Fruit fly (Drosophila melanogaster) whole organism, embryonic: Measurements from ENCODE around the gene CG32944.

Experiments used
- Asciz ChIP-seq: fragments of 200-800 bp; sonication (Bioruptor generic); optimal IDR thresholded peaks from 2 replicates; lab custom pipeline; 2017; ENCODE audit warnings: missing biosample characterization, mild to moderate bottlenecking, missing genetic modification characterization, missing genetic modification reagents
- Blimp-1 ChIP-seq: fragments of 200-800 bp; sonication (Bioruptor generic); optimal IDR thresholded peaks from 3 replicates; lab custom pipeline; 2018; ENCODE audit warnings: missing biosample characterization, missing genetic modification characterization, mild to moderate bottlenecking, moderate library complexity, missing genetic modification reagents
- CG12071 ChIP-seq: fragments of 200-800 bp; sonication (Bioruptor generic); optimal IDR thresholded peaks from 3 replicates; lab custom pipeline; 2018; ENCODE audit warnings: missing biosample characterization, mild to moderate bottlenecking, missing genetic modification characterization
- CG13894 ChIP-seq: fragments of 200-800 bp; sonication (Bioruptor generic); optimal IDR thresholded peaks from 3 replicates; lab custom pipeline; 2018; ENCODE audit warnings: missing biosample characterization, mild to moderate bottlenecking, missing genetic modification characterization, moderate library complexity
- CG15073 ChIP-seq: fragments of 200-800 bp; sonication (Bioruptor generic); optimal IDR thresholded peaks from 2 replicates; lab custom pipeline; 2016; ENCODE audit warnings: missing biosample characterization, missing genetic modification characterization
- CG15269 ChIP-seq: fragments of 200-800 bp; sonication (Bioruptor generic); optimal IDR thresholded peaks from 2 replicates; lab custom pipeline; 2018; ENCODE audit warnings: missing biosample characterization, mild to moderate bottlenecking, missing genetic modification characterization, moderate library complexity
- CG16779 ChIP-seq: fragments of 200-800 bp; sonication (Bioruptor generic); IDR thresholded peaks from 2 replicates; pipeline ENCODE4 v1.3.6; 2022; ENCODE audit warnings: missing biosample characterization, missing genetic modification characterization
- CG16815 ChIP-seq: fragments of 200-800 bp; sonication (Bioruptor generic); optimal IDR thresholded peaks from 3 replicates; lab custom pipeline; 2017; ENCODE audit warnings: missing biosample characterization, mild to moderate bottlenecking, missing genetic modification characterization
- CG17829 ChIP-seq: fragments of 200-800 bp; optimal IDR thresholded peaks from 2 replicates; lab custom pipeline; 2019; ENCODE audit warnings: missing biosample characterization, mild to moderate bottlenecking, missing genetic modification characterization, moderate library complexity
- CG18764 ChIP-seq: fragments of 200-800 bp; sonication (Bioruptor generic); optimal IDR thresholded peaks from 3 replicates; lab custom pipeline; 2016; ENCODE audit warnings: missing biosample characterization, missing genetic modification characterization
- CG3065 ChIP-seq: fragments of 200-800 bp; sonication (Bioruptor generic); optimal IDR thresholded peaks from 2 replicates; lab custom pipeline; 2016; ENCODE audit warnings: missing biosample characterization, missing genetic modification characterization
- CG32767 ChIP-seq: fragments of 200-800 bp; sonication (Bioruptor generic); IDR thresholded peaks from 2 replicates; pipeline ENCODE4 v1.3.6; 2022; ENCODE audit warnings: missing biosample characterization, missing genetic modification characterization
- CG4404 ChIP-seq: fragments of 200-800 bp; sonication (Bioruptor generic); IDR thresholded peaks from 2 replicates; pipeline ENCODE4 v1.3.6; 2022; ENCODE audit warnings: missing biosample characterization, missing genetic modification characterization
- CG4820 ChIP-seq: fragments of 200-800 bp; sonication (Bioruptor generic); optimal IDR thresholded peaks from 3 replicates; lab custom pipeline; 2016; ENCODE audit warnings: missing biosample characterization, missing genetic modification characterization
- CG5953 ChIP-seq: fragments of 200-800 bp; sonication (Bioruptor generic); IDR thresholded peaks from 2 replicates; pipeline ENCODE4 v1.3.6; 2022; ENCODE audit warnings: missing biosample characterization, missing genetic modification characterization
- CG6654 ChIP-seq: fragments of 200-800 bp; sonication (Bioruptor generic); optimal IDR thresholded peaks from 2 replicates; lab custom pipeline; 2017; ENCODE audit warnings: missing biosample characterization, mild to moderate bottlenecking, missing genetic modification characterization
- CG6765 ChIP-seq: fragments of 200-800 bp; sonication (Bioruptor generic); optimal IDR thresholded peaks from 3 replicates; lab custom pipeline; 2017; ENCODE audit warnings: missing biosample characterization, mild to moderate bottlenecking, missing genetic modification characterization
- CG6791 ChIP-seq: fragments of 200-800 bp; sonication (Bioruptor generic); IDR thresholded peaks from 3 replicates; pipeline ENCODE4 v1.3.6; 2022; ENCODE audit warnings: missing biosample characterization, missing genetic modification characterization; ENCODE audit not compliant: partially characterized antibody
- CG7987 ChIP-seq: fragments of 200-800 bp; sonication (Bioruptor generic); optimal IDR thresholded peaks from 2 replicates; lab custom pipeline; 2018; ENCODE audit warnings: missing biosample characterization, mild to moderate bottlenecking, missing genetic modification characterization, moderate library complexity
- CG8478 ChIP-seq: fragments of >200 bp; optimal IDR thresholded peaks from 2 replicates; lab custom pipeline; 2018
- CG8944 ChIP-seq: fragments of 200-800 bp; sonication (Bioruptor generic); optimal IDR thresholded peaks from 3 replicates; lab custom pipeline; 2016; ENCODE audit warnings: missing biosample characterization, missing genetic modification characterization
- Dref ChIP-seq: fragments of 200-800 bp; sonication (Bioruptor generic); IDR thresholded peaks from 2 replicates; pipeline ENCODE4 v1.3.6; 2022; ENCODE audit warnings: missing biosample characterization, missing genetic modification characterization
- E2f2 ChIP-seq: fragments of 200-800 bp; sonication (Bioruptor generic); IDR thresholded peaks from 2 replicates; pipeline ENCODE4 v1.3.6; 2022; ENCODE audit warnings: missing biosample characterization, missing genetic modification characterization
- Eip74EF ChIP-seq, 2 experiments: fragments of 200-800 bp in 1 of 2; fragments of >200 bp in 1 of 2; sonication (Bioruptor generic) in 1 of 2; optimal IDR thresholded peaks; 2 replicates each; lab custom pipeline; 2017 to 2019; ENCODE audit warnings: missing biosample characterization in 2 of 2, missing genetic modification characterization in 2 of 2, mild to moderate bottlenecking in 1 of 2, moderate library complexity in 1 of 2
- HmgD ChIP-seq: fragments of 200-800 bp; sonication (Bioruptor generic); optimal IDR thresholded peaks from 3 replicates; lab custom pipeline; 2016; ENCODE audit warnings: missing biosample characterization, missing genetic modification characterization
- Hr3 ChIP-seq: fragments of 200-800 bp; sonication (Bioruptor generic); optimal IDR thresholded peaks from 3 replicates; lab custom pipeline; 2016; ENCODE audit warnings: missing biosample characterization, missing genetic modification characterization
- Myb ChIP-seq: fragments of 200-800 bp; sonication (Bioruptor generic); optimal IDR thresholded peaks from 2 replicates; lab custom pipeline; 2016; ENCODE audit warnings: missing biosample characterization, missing genetic modification characterization
- Neu2 ChIP-seq: fragments of 200-800 bp; sonication (Bioruptor generic); optimal IDR thresholded peaks from 3 replicates; lab custom pipeline; 2016; ENCODE audit warnings: missing biosample characterization, missing genetic modification characterization, borderline replicate concordance
- Nf-YB ChIP-seq: fragments of 200-800 bp; sonication (Bioruptor generic); optimal IDR thresholded peaks from 3 replicates; lab custom pipeline; 2019; ENCODE audit warnings: missing biosample characterization, mild to moderate bottlenecking, missing genetic modification characterization, moderate library complexity
- Nf-YC ChIP-seq: fragments of 200-800 bp; optimal IDR thresholded peaks from 3 replicates; lab custom pipeline; 2019; ENCODE audit warnings: missing biosample characterization, mild to moderate bottlenecking, missing genetic modification characterization, moderate library complexity
- NfI ChIP-seq: fragments of 200-800 bp; sonication (Bioruptor generic); optimal IDR thresholded peaks from 3 replicates; lab custom pipeline; 2018; ENCODE audit warnings: missing biosample characterization, mild to moderate bottlenecking, missing genetic modification characterization, moderate library complexity
- Pdp1 ChIP-seq, 2 experiments: fragments of 200-800 bp; sonication (Bioruptor generic); optimal IDR thresholded peaks; 3 replicates each; lab custom pipeline; 2016; ENCODE audit warnings: missing biosample characterization in 2 of 2, missing genetic modification characterization in 2 of 2, mild to moderate bottlenecking in 1 of 2, moderate library complexity in 1 of 2
- Poxn ChIP-seq: fragments of 200-800 bp; sonication (Bioruptor generic); IDR thresholded peaks from 2 replicates; pipeline ENCODE4 v1.3.6; 2022; ENCODE audit warnings: missing biosample characterization, missing genetic modification characterization
- Sry-δ ChIP-seq: fragments of 200-800 bp; sonication (Bioruptor generic); optimal IDR thresholded peaks from 2 replicates; lab custom pipeline; 2016; ENCODE audit warnings: missing biosample characterization, missing genetic modification characterization
- TFAM ChIP-seq: fragments of 200-800 bp; sonication (Bioruptor generic); optimal IDR thresholded peaks from 2 replicates; lab custom pipeline; 2017; ENCODE audit warnings: missing biosample characterization, missing genetic modification characterization, inconsistent platforms
- YL-1 ChIP-seq: fragments of 200-800 bp; sonication (Bioruptor generic); optimal IDR thresholded peaks from 3 replicates; lab custom pipeline; 2017; ENCODE audit warnings: missing biosample characterization, mild to moderate bottlenecking, missing genetic modification characterization
- cas ChIP-seq: fragments of 200-800 bp; sonication (Bioruptor generic); IDR thresholded peaks from 2 replicates; pipeline ENCODE4 v1.3.6; 2022; ENCODE audit warnings: missing biosample characterization, missing genetic modification characterization
- ewg ChIP-seq: fragments of 200-800 bp; sonication (Bioruptor generic); optimal IDR thresholded peaks from 3 replicates; lab custom pipeline; 2017; ENCODE audit warnings: mild to moderate bottlenecking, missing biosample characterization, missing genetic modification reagents, missing genetic modification characterization
- lilli ChIP-seq: fragments of 200-800 bp; sonication (Bioruptor generic); optimal IDR thresholded peaks from 3 replicates; lab custom pipeline; 2016; ENCODE audit warnings: missing biosample characterization, missing genetic modification characterization
- nerfin-2 ChIP-seq: fragments of 200-800 bp; sonication (Bioruptor generic); IDR thresholded peaks from 2 replicates; pipeline ENCODE4 v1.3.6; 2022; ENCODE audit warnings: missing biosample characterization, missing genetic modification characterization; ENCODE audit not compliant: partially characterized antibody
- nom ChIP-seq: fragments of 200-800 bp; sonication (Bioruptor generic); optimal IDR thresholded peaks from 2 replicates; lab custom pipeline; 2017; ENCODE audit warnings: missing biosample characterization, missing genetic modification characterization, mild to moderate bottlenecking, moderate library complexity, missing genetic modification reagents
- odd ChIP-seq: fragments of 200-800 bp; sonication (Bioruptor generic); optimal IDR thresholded peaks from 2 replicates; lab custom pipeline; 2017; ENCODE audit warnings: missing biosample characterization, mild to moderate bottlenecking, missing genetic modification characterization
- pb ChIP-seq: fragments of 200-800 bp; sonication (Bioruptor generic); optimal IDR thresholded peaks from 3 replicates; lab custom pipeline; 2016; ENCODE audit warnings: missing biosample characterization, missing genetic modification characterization
- pfk ChIP-seq: fragments of 200-800 bp; sonication (Bioruptor generic); optimal IDR thresholded peaks from 2 replicates; lab custom pipeline; 2018; ENCODE audit warnings: missing biosample characterization, mild to moderate bottlenecking, missing genetic modification characterization, moderate library complexity
- pum ChIP-seq: fragments of 200-800 bp; sonication (Bioruptor generic); optimal IDR thresholded peaks from 2 replicates; lab custom pipeline; 2016; ENCODE audit warnings: missing biosample characterization, missing genetic modification characterization
- ssp ChIP-seq: fragments of 200-800 bp; sonication (Bioruptor generic); IDR thresholded peaks from 2 replicates; pipeline ENCODE4 v1.3.6; 2022; ENCODE audit warnings: missing biosample characterization, missing genetic modification characterization
- stwl ChIP-seq: fragments of 200-800 bp; sonication (Bioruptor generic); optimal IDR thresholded peaks from 3 replicates; lab custom pipeline; 2018; ENCODE audit warnings: missing biosample characterization, mild to moderate bottlenecking, missing genetic modification characterization, moderate library complexity
- tll ChIP-seq, 2 experiments: fragments of 200-800 bp in 1 of 2; fragments of >200 bp in 1 of 2; sonication (Bioruptor generic) in 1 of 2; optimal IDR thresholded peaks; 2 replicates each; lab custom pipeline; 2017 to 2019; ENCODE audit warnings: missing biosample characterization in 2 of 2, missing genetic modification characterization in 2 of 2, mild to moderate bottlenecking in 1 of 2, moderate library complexity in 1 of 2
- zf30C ChIP-seq: fragments of 200-800 bp; sonication (Bioruptor generic); optimal IDR thresholded peaks from 3 replicates; lab custom pipeline; 2018; ENCODE audit warnings: missing biosample characterization, mild to moderate bottlenecking, missing genetic modification characterization
- zfh1 ChIP-seq: fragments of 200-800 bp; sonication (Bioruptor generic); IDR thresholded peaks from 3 replicates; pipeline ENCODE4 v1.3.6; 2022; ENCODE audit warnings: missing biosample characterization, missing genetic modification characterization

The CG32944 gene

dm6 chr3R:4390133-4390532 is 29.2 kb downstream of the CG32944 start, which contains the start of gene CG14646 (continued):
- TF ChIP-seq stwl (tag; lab: Kevin White, UChicago) (peak; percentile 13), CG16815 (GFP tag; lab: Kevin White, UChicago) (no peak), CG16779 (GFP tag; lab: Robert Waterston, UW) (no peak), CG6765 (no peak), CG17829 (tag; lab: Kevin White, UChicago) (peak; percentile 8), Asciz (GFP tag; lab: Kevin White, UChicago) (no peak), CG6791 (GFP tag; lab: Robert Waterston, UW) (peak; percentile 92), CG6654 (GFP tag; lab: Kevin White, UChicago) (no peak), Blimp-1 (GFP tag; lab: Kevin White, UChicago) (no peak), Dref (peak; percentile 83), CG15269 (tag; lab: Kevin White, UChicago) (no peak), CG4820 (no peak), Myb (peak; percentile 15), CG8944 (GFP tag; lab: Kevin White, UChicago) (no peak)

dm6 chr3R:4387490-4387889 is 31.9 kb downstream of the CG32944 start, which contains the start of gene tub:
tub (plus strand) TSS chr3R:4387742.
- TF ChIP-seq CG8478 (lab: Kevin White, UChicago) = no peak
- TF ChIP-seq ewg (GFP tag; lab: Kevin White, UChicago) = peak; percentile 35
- TF ChIP-seq ssp (GFP tag; lab: Robert Waterston, UW) = peak; percentile 72
- TF ChIP-seq Sry-δ (GFP tag; lab: Kevin White, UChicago) = peak; percentile 51
- TF ChIP-seq Nf-YC (tag; lab: Kevin White, UChicago) = peak; percentile 43
- TF ChIP-seq nerfin-2 = no peak
- TF ChIP-seq CG7987 (GFP tag; lab: Kevin White, UChicago) = peak; percentile 73
- TF ChIP-seq pum = peak; percentile 12
- TF ChIP-seq tll (GFP tag; optimal IDR thresholded peaks at IDR 0.05; lab: Kevin White, UChicago) = no peak
- TF ChIP-seq CG3065 = peak; percentile 5
- no peak for TF ChIP-seq CG4404 (GFP tag; lab: Robert Waterston, UW)
- no peak for TF ChIP-seq cas (GFP tag; lab: Robert Waterston, UW)
- TF ChIP-seq Eip74EF (GFP tag; optimal IDR thresholded peaks at IDR 0.05; lab: Kevin White, UChicago) = peak in 1 of 2 experiments; percentile 29
- no peak for TF ChIP-seq CG18764 (GFP tag; lab: Kevin White, UChicago)
- peak; percentile 13 for TF ChIP-seq nom (GFP tag; lab: Kevin White, UChicago)
- TF ChIP-seq YL-1 (GFP tag; lab: Kevin White, UChicago) = peak; percentile 45
- no peak for TF ChIP-seq pfk (GFP tag; lab: Kevin White, UChicago)
- TF ChIP-seq CG15073 (GFP tag; lab: Kevin White, UChicago) = no peak
- TF ChIP-seq Pdp1 (GFP tag; optimal IDR thresholded peaks at IDR 0.05; lab: Kevin White, UChicago) = peak; percentile 24 to 87
- peak; percentile 20 for TF ChIP-seq Hr3 (GFP tag; lab: Kevin White, UChicago)
- TF ChIP-seq Neu2 = no peak
- peak; percentile 69 for TF ChIP-seq lilli
- TF ChIP-seq Nf-YB = peak; percentile 18
- no peak; the same call in 1 of the 2 replicates for TF ChIP-seq CG5953 (GFP tag; lab: Robert Waterston, UW)
- peak; percentile 59 for TF ChIP-seq NfI (GFP tag; lab: Kevin White, UChicago)
- TF ChIP-seq HmgD (GFP tag; lab: Kevin White, UChicago) = peak; percentile 67
- TF ChIP-seq zf30C (GFP tag; lab: Kevin White, UChicago) = no peak
- TF ChIP-seq CG12071 (GFP tag; lab: Kevin White, UChicago) = no peak
- TF ChIP-seq zfh1 (GFP tag; lab: Robert Waterston, UW) = peak; percentile 66; the same call in 2 of the 3 replicates
- no peak for TF ChIP-seq CG13894
- TF ChIP-seq E2f2 (GFP tag; lab: Robert Waterston, UW) = peak; percentile 43; the same call in 1 of the 2 replicates
- no peak for TF ChIP-seq pb (GFP tag; lab: Kevin White, UChicago)
- TF ChIP-seq odd (GFP tag; lab: Kevin White, UChicago) = peak; percentile 40
- no peak for TF ChIP-seq TFAM
- TF ChIP-seq CG32767 (GFP tag; lab: Robert Waterston, UW) = 0 out of 2 replicates have a peak, but pooled peaks have one; percentile 39
- no peak for TF ChIP-seq Poxn (GFP tag; lab: Robert Waterston, UW)
